Fruit fly (Drosophila melanogaster) whole organism, embryonic: ENCODE measurements around the gene Rdh.

Source experiments
- ATbp ChIP-seq: fragments of 200-800 bp; sonication (Bioruptor generic); optimal IDR thresholded peaks from 2 replicates; lab custom pipeline; 2017; ENCODE audit warnings: missing biosample characterization, mild to moderate bottlenecking, missing genetic modification characterization, missing genetic modification reagents
- Asciz ChIP-seq: fragments of 200-800 bp; sonication (Bioruptor generic); optimal IDR thresholded peaks from 2 replicates; lab custom pipeline; 2017; ENCODE audit warnings: missing biosample characterization, mild to moderate bottlenecking, missing genetic modification characterization, missing genetic modification reagents
- B-H2 ChIP-seq: fragments of 200-800 bp; sonication (Bioruptor generic); optimal IDR thresholded peaks from 2 replicates; lab custom pipeline; 2018; ENCODE audit warnings: missing biosample characterization, mild to moderate bottlenecking, missing genetic modification characterization
- CG10147 ChIP-seq: fragments of 200-800 bp; sonication (Bioruptor generic); optimal IDR thresholded peaks from 2 replicates; lab custom pipeline; 2019; ENCODE audit warnings: missing biosample characterization, mild to moderate bottlenecking, missing genetic modification characterization, moderate library complexity
- CG11456 ChIP-seq: fragments of 200-800 bp; sonication (Bioruptor generic); IDR thresholded peaks from 3 replicates; pipeline ENCODE4 v1.3.6; 2022; ENCODE audit warnings: missing biosample characterization, missing genetic modification characterization
- CG13287 ChIP-seq: fragments of 200-800 bp; sonication (Bioruptor generic); IDR thresholded peaks from 2 replicates; pipeline ENCODE4 v1.3.6; 2022; ENCODE audit warnings: missing biosample characterization, missing genetic modification characterization; ENCODE audit not compliant: partially characterized antibody
- CG13296 ChIP-seq: fragments of 200-800 bp; sonication (Bioruptor generic); optimal IDR thresholded peaks from 3 replicates; lab custom pipeline; 2018; ENCODE audit warnings: missing biosample characterization, mild to moderate bottlenecking, missing genetic modification characterization
- CG13424 ChIP-seq: fragments of 200-800 bp; sonication (Bioruptor generic); optimal IDR thresholded peaks from 2 replicates; lab custom pipeline; 2019; ENCODE audit warnings: missing biosample characterization, mild to moderate bottlenecking, missing genetic modification characterization, moderate library complexity
- CG14965 ChIP-seq: fragments of 200-800 bp; sonication (Bioruptor generic); optimal IDR thresholded peaks from 2 replicates; lab custom pipeline; 2016; ENCODE audit warnings: missing biosample characterization, missing genetic modification characterization, borderline replicate concordance
- CG15601 ChIP-seq: fragments of 200-800 bp; sonication (Bioruptor generic); optimal IDR thresholded peaks from 3 replicates; lab custom pipeline; 2019; ENCODE audit warnings: missing biosample characterization, mild to moderate bottlenecking, missing genetic modification characterization, moderate library complexity
- CG17829 ChIP-seq: fragments of 200-800 bp; optimal IDR thresholded peaks from 2 replicates; lab custom pipeline; 2019; ENCODE audit warnings: missing biosample characterization, mild to moderate bottlenecking, missing genetic modification characterization, moderate library complexity
- CG2712 ChIP-seq: fragments of 200-800 bp; optimal IDR thresholded peaks from 3 replicates; lab custom pipeline; 2019; ENCODE audit warnings: missing biosample characterization, mild to moderate bottlenecking, missing genetic modification characterization, moderate library complexity
- CG30020 ChIP-seq: fragments of 200-800 bp; optimal IDR thresholded peaks from 2 replicates; lab custom pipeline; 2019; ENCODE audit warnings: missing biosample characterization, mild to moderate bottlenecking, missing genetic modification characterization, moderate library complexity
- CG32532 ChIP-seq: fragments of 200-800 bp; sonication (Bioruptor generic); IDR thresholded peaks from 2 replicates; pipeline ENCODE4 v1.3.6; 2022; ENCODE audit warnings: missing biosample characterization, missing genetic modification characterization
- CG33213 ChIP-seq: fragments of 200-800 bp; sonication (Bioruptor generic); optimal IDR thresholded peaks from 3 replicates; lab custom pipeline; 2016; ENCODE audit warnings: missing biosample characterization, missing genetic modification characterization
- CG3847 ChIP-seq: fragments of 200-800 bp; sonication (Bioruptor generic); IDR thresholded peaks from 2 replicates; pipeline ENCODE4 v1.3.6; 2022; ENCODE audit warnings: missing biosample characterization, missing genetic modification characterization
- CG42726 ChIP-seq: fragments of 200-800 bp; sonication (Bioruptor generic); IDR thresholded peaks from 2 replicates; pipeline ENCODE4 v1.3.6; 2022; ENCODE audit warnings: missing biosample characterization, missing genetic modification characterization; ENCODE audit not compliant: partially characterized antibody
- CG4360 ChIP-seq: fragments of 200-800 bp; sonication (Bioruptor generic); IDR thresholded peaks from 2 replicates; pipeline ENCODE4 v1.3.6; 2022; ENCODE audit warnings: missing biosample characterization, missing genetic modification characterization
- CG4617 ChIP-seq: fragments of 200-800 bp; sonication (Bioruptor generic); optimal IDR thresholded peaks from 3 replicates; lab custom pipeline; 2016; ENCODE audit warnings: missing biosample characterization, missing genetic modification characterization, borderline replicate concordance
- CG4707 ChIP-seq: fragments of 200-800 bp; sonication (Bioruptor generic); optimal IDR thresholded peaks from 2 replicates; lab custom pipeline; 2018; ENCODE audit warnings: missing biosample characterization, mild to moderate bottlenecking, missing genetic modification characterization, moderate library complexity
- CoRest ChIP-seq: fragments of 200-800 bp; sonication (Bioruptor generic); optimal IDR thresholded peaks from 3 replicates; lab custom pipeline; 2018; ENCODE audit warnings: missing biosample characterization, mild to moderate bottlenecking, missing genetic modification characterization, moderate library complexity
- Dad ChIP-seq: fragments of 200-800 bp; sonication (Bioruptor generic); optimal IDR thresholded peaks from 3 replicates; lab custom pipeline; 2016; ENCODE audit warnings: missing biosample characterization, missing genetic modification characterization
- Dek ChIP-seq: fragments of 200-800 bp; sonication (Bioruptor generic); optimal IDR thresholded peaks from 3 replicates; lab custom pipeline; 2019; ENCODE audit warnings: missing biosample characterization, mild to moderate bottlenecking, missing genetic modification characterization, moderate library complexity
- Dp ChIP-seq: fragments of 200-800 bp; sonication (Bioruptor generic); optimal IDR thresholded peaks from 2 replicates; lab custom pipeline; 2018; ENCODE audit warnings: missing biosample characterization, mild to moderate bottlenecking, missing genetic modification characterization, moderate library complexity
- Dref ChIP-seq: fragments of 200-800 bp; sonication (Bioruptor generic); IDR thresholded peaks from 2 replicates; pipeline ENCODE4 v1.3.6; 2022; ENCODE audit warnings: missing biosample characterization, missing genetic modification characterization
- ERR ChIP-seq: fragments of 200-800 bp; sonication (Bioruptor generic); optimal IDR thresholded peaks from 2 replicates; lab custom pipeline; 2016; ENCODE audit warnings: missing biosample characterization, missing genetic modification characterization
- Gug ChIP-seq: fragments of 200-800 bp; sonication (Bioruptor generic); IDR thresholded peaks from 4 replicates; pipeline ENCODE4 v1.3.6; 2022; ENCODE audit warnings: missing biosample characterization, missing genetic modification characterization
- Hsf ChIP-seq: fragments of 200-800 bp; sonication (Bioruptor generic); optimal IDR thresholded peaks from 3 replicates; lab custom pipeline; 2016; ENCODE audit warnings: missing biosample characterization, missing genetic modification characterization
- Jarid2 ChIP-seq: fragments of 200-800 bp; sonication (Bioruptor generic); optimal IDR thresholded peaks from 3 replicates; lab custom pipeline; 2017; ENCODE audit warnings: mild to moderate bottlenecking, missing biosample characterization, missing genetic modification reagents, missing genetic modification characterization
- Myb ChIP-seq: fragments of 200-800 bp; sonication (Bioruptor generic); optimal IDR thresholded peaks from 2 replicates; lab custom pipeline; 2016; ENCODE audit warnings: missing biosample characterization, missing genetic modification characterization
- NfI ChIP-seq: fragments of 200-800 bp; sonication (Bioruptor generic); optimal IDR thresholded peaks from 3 replicates; lab custom pipeline; 2018; ENCODE audit warnings: missing biosample characterization, mild to moderate bottlenecking, missing genetic modification characterization, moderate library complexity
- YL-1 ChIP-seq: fragments of 200-800 bp; sonication (Bioruptor generic); optimal IDR thresholded peaks from 3 replicates; lab custom pipeline; 2017; ENCODE audit warnings: missing biosample characterization, mild to moderate bottlenecking, missing genetic modification characterization
- ap ChIP-seq: fragments of 200-800 bp; sonication (Bioruptor generic); IDR thresholded peaks from 2 replicates; pipeline ENCODE4 v1.3.6; 2022; ENCODE audit warnings: missing biosample characterization, missing genetic modification characterization
- ato ChIP-seq: fragments of 200-800 bp; sonication (Bioruptor generic); IDR thresholded peaks from 2 replicates; pipeline ENCODE4 v1.3.6; 2022; ENCODE audit warnings: missing biosample characterization, missing genetic modification characterization; ENCODE audit not compliant: partially characterized antibody
- chif ChIP-seq, 2 experiments: fragments of 200-800 bp; sonication (Bioruptor generic); optimal IDR thresholded peaks; 3 replicates each; lab custom pipeline; 2016; ENCODE audit warnings: missing biosample characterization in 2 of 2, missing genetic modification characterization in 2 of 2
- croc ChIP-seq: fragments of 200-800 bp; sonication (Bioruptor generic); conservative IDR thresholded peaks from 3 replicates; pipeline ENCODE4 v1.3.6; 2022; ENCODE audit warnings: missing biosample characterization, missing genetic modification characterization
- kah ChIP-seq: fragments of 200-800 bp; sonication (Bioruptor generic); optimal IDR thresholded peaks from 2 replicates; lab custom pipeline; 2018; ENCODE audit warnings: missing biosample characterization, mild to moderate bottlenecking, missing genetic modification characterization
- kni ChIP-seq: fragments of 200-800 bp; sonication (Bioruptor generic); optimal IDR thresholded peaks from 3 replicates; lab custom pipeline; 2017; ENCODE audit warnings: mild to moderate bottlenecking, missing biosample characterization, missing genetic modification reagents, missing genetic modification characterization
- lbe ChIP-seq: fragments of 200-800 bp; sonication (Bioruptor generic); optimal IDR thresholded peaks from 2 replicates; lab custom pipeline; 2016; ENCODE audit warnings: missing biosample characterization, mild to moderate bottlenecking, missing genetic modification characterization
- maf-S ChIP-seq: fragments of 200-800 bp; sonication (Bioruptor generic); optimal IDR thresholded peaks from 2 replicates; lab custom pipeline; 2016; ENCODE audit warnings: missing biosample characterization, missing genetic modification characterization
- pfk ChIP-seq: fragments of 200-800 bp; sonication (Bioruptor generic); optimal IDR thresholded peaks from 2 replicates; lab custom pipeline; 2018; ENCODE audit warnings: missing biosample characterization, mild to moderate bottlenecking, missing genetic modification characterization, moderate library complexity
- phol ChIP-seq: fragments of 200-800 bp; sonication (Bioruptor generic); optimal IDR thresholded peaks from 3 replicates; lab custom pipeline; 2018; ENCODE audit warnings: missing biosample characterization, mild to moderate bottlenecking, missing genetic modification characterization, moderate library complexity
- row ChIP-seq: fragments of 200-800 bp; sonication (Bioruptor generic); IDR thresholded peaks from 3 replicates; pipeline ENCODE4 v1.3.6; 2022; ENCODE audit warnings: missing biosample characterization, missing genetic modification characterization
- slp2 ChIP-seq: fragments of 200-800 bp; sonication (Bioruptor generic); optimal IDR thresholded peaks from 2 replicates; lab custom pipeline; 2016; ENCODE audit warnings: missing biosample characterization, missing genetic modification characterization
- sna ChIP-seq: fragments of 200-800 bp; sonication (Bioruptor generic); IDR thresholded peaks from 2 replicates; pipeline ENCODE4 v1.3.6; 2022; ENCODE audit warnings: missing biosample characterization, missing genetic modification characterization; ENCODE audit not compliant: partially characterized antibody
- trem ChIP-seq: fragments of 200-800 bp; optimal IDR thresholded peaks from 3 replicates; lab custom pipeline; 2019; ENCODE audit warnings: missing biosample characterization, mild to moderate bottlenecking, missing genetic modification characterization, moderate library complexity
- unc-4 ChIP-seq: fragments of 200-800 bp; sonication (Bioruptor generic); IDR thresholded peaks from 2 replicates; pipeline ENCODE4 v1.3.6; 2022; ENCODE audit warnings: missing biosample characterization, missing genetic modification characterization; ENCODE audit not compliant: partially characterized antibody
- zen2 ChIP-seq: fragments of 200-800 bp; sonication (Bioruptor generic); IDR thresholded peaks from 3 replicates; pipeline ENCODE4 v1.3.6; 2022; ENCODE audit warnings: missing biosample characterization, missing genetic modification characterization; ENCODE audit not compliant: partially characterized antibody

Gene Rdh

dm6 chr3L:3818566-3819325 lies 6.5 kb upstream of the Rdh start, which contains the start of gene enc (continued):
- TF ChIP-seq row (peak; percentile 60), CoRest (tag; lab: Kevin White, UChicago) (peak; percentile 7), phol (tag; lab: Kevin White, UChicago) (peak; percentile 28), Myb (peak; percentile 60), ERR (GFP tag; lab: Kevin White, UChicago) (peak; percentile 21), ap (GFP tag; lab: Robert Waterston, UW) (no peak), CG10147 (GFP tag; lab: Kevin White, UChicago) (peak; percentile 23), sna (peak; percentile 93), CG4360 (GFP tag; lab: Robert Waterston, UW) (peak; percentile 77), Dref (peak; percentile 94), ato (peak; percentile 92), CG11456 (GFP tag; lab: Robert Waterston, UW) (no peak), CG15601 (peak; percentile 12), lbe (peak; percentile 14), CG33213 (peak; percentile 10), CG13296 (GFP tag; lab: Kevin White, UChicago) (no peak), CG4617 (GFP tag; lab: Kevin White, UChicago) (peak; percentile 90), Dad (no peak), Dp (peak; percentile 54), pfk (GFP tag; lab: Kevin White, UChicago) (no peak), CG30020 (tag; lab: Kevin White, UChicago) (peak; percentile 47), Asciz (GFP tag; lab: Kevin White, UChicago) (peak; percentile 23), CG4707 (GFP tag; lab: Kevin White, UChicago) (no peak), ATbp (GFP tag; lab: Kevin White, UChicago) (no peak), CG13424 (tag; lab: Kevin White, UChicago) (peak; percentile 9), Hsf (GFP tag; lab: Kevin White, UChicago) (peak; percentile 8), trem (tag; lab: Kevin White, UChicago) (peak; percentile 71), croc (GFP tag; lab: Robert Waterston, UW) (no peak), YL-1 (GFP tag; lab: Kevin White, UChicago) (peak; percentile 83), CG3847 (GFP tag; lab: Robert Waterston, UW) (peak; percentile 39; the same call in 1 of the 2 replicates), CG2712 (tag; lab: Kevin White, UChicago) (peak; percentile 33), CG13287 (peak; percentile 96), Dek (tag; lab: Kevin White, UChicago) (peak; percentile 12), Jarid2 (GFP tag; lab: Kevin White, UChicago) (peak; percentile 11), chif (GFP tag; optimal IDR thresholded peaks at IDR 0.05; lab: Kevin White, UChicago) (peak in 1 of 2 experiments; percentile 16), B-H2 (GFP tag; lab: Kevin White, UChicago) (peak; percentile 23), CG14965 (GFP tag; lab: Kevin White, UChicago) (peak; percentile 4), Gug (GFP tag; lab: Robert Waterston, UW) (peak; percentile 16; the same call in 1 of the 4 replicates), maf-S (peak; percentile 8), zen2 (GFP tag; lab: Robert Waterston, UW) (peak; percentile 96), slp2 (GFP tag; lab: Kevin White, UChicago) (no peak), CG42726 (GFP tag; lab: Robert Waterston, UW) (peak; percentile 98), NfI (peak; percentile 5), CG32532 (GFP tag; lab: Robert Waterston, UW) (peak; percentile 30; the same call in 1 of the 2 replicates), kni (GFP tag; lab: Kevin White, UChicago) (peak; percentile 47), CG17829 (tag; lab: Kevin White, UChicago) (no peak), unc-4 (GFP tag; lab: Robert Waterston, UW) (peak; percentile 95), kah (no peak)
